Fruit fly (Drosophila melanogaster) whole organism, embryonic: Measurements from ENCODE around the gene Rpn2.

ENCODE experiments used
- Bgb ChIP-seq: fragments of 200-800 bp; sonication (Bioruptor generic); IDR thresholded peaks from 2 replicates; pipeline ENCODE4 v1.3.6; 2022; ENCODE audit warnings: missing biosample characterization, missing genetic modification characterization; ENCODE audit not compliant: partially characterized antibody
- CG10147 ChIP-seq: fragments of 200-800 bp; sonication (Bioruptor generic); optimal IDR thresholded peaks from 2 replicates; lab custom pipeline; 2019; ENCODE audit warnings: missing biosample characterization, mild to moderate bottlenecking, missing genetic modification characterization, moderate library complexity
- CG11398 ChIP-seq: fragments of 200-800 bp; sonication (Bioruptor generic); optimal IDR thresholded peaks from 2 replicates; lab custom pipeline; 2016; ENCODE audit warnings: missing biosample characterization, missing genetic modification characterization
- CG12155 ChIP-seq: fragments of 200-800 bp; sonication (Bioruptor generic); optimal IDR thresholded peaks from 3 replicates; lab custom pipeline; 2016; ENCODE audit warnings: missing biosample characterization, missing genetic modification characterization
- CG1233 ChIP-seq: fragments of 200-800 bp; sonication (Bioruptor generic); optimal IDR thresholded peaks from 4 replicates; lab custom pipeline; 2018; ENCODE audit warnings: missing biosample characterization, mild to moderate bottlenecking, missing genetic modification characterization
- CG1792 ChIP-seq: fragments of 200-800 bp; sonication (Bioruptor generic); optimal IDR thresholded peaks from 2 replicates; lab custom pipeline; 2016; ENCODE audit warnings: missing biosample characterization, missing genetic modification characterization
- CG18619 ChIP-seq: fragments of 200-800 bp; sonication (Bioruptor generic); optimal IDR thresholded peaks from 3 replicates; lab custom pipeline; 2017; ENCODE audit warnings: missing biosample characterization, mild to moderate bottlenecking, missing genetic modification characterization
- CG18764 ChIP-seq: fragments of 200-800 bp; sonication (Bioruptor generic); optimal IDR thresholded peaks from 3 replicates; lab custom pipeline; 2016; ENCODE audit warnings: missing biosample characterization, missing genetic modification characterization
- CG2199 ChIP-seq: fragments of 200-800 bp; sonication (Bioruptor generic); IDR thresholded peaks from 3 replicates; pipeline ENCODE4 v1.3.6; 2022; ENCODE audit warnings: missing biosample characterization, missing genetic modification characterization
- CG31365 ChIP-seq: fragments of 200-800 bp; sonication (Bioruptor generic); optimal IDR thresholded peaks from 2 replicates; lab custom pipeline; 2018; ENCODE audit warnings: missing biosample characterization, mild to moderate bottlenecking, missing genetic modification characterization
- CG4360 ChIP-seq: fragments of 200-800 bp; sonication (Bioruptor generic); IDR thresholded peaks from 2 replicates; pipeline ENCODE4 v1.3.6; 2022; ENCODE audit warnings: missing biosample characterization, missing genetic modification characterization
- CG7786 ChIP-seq: fragments of 200-800 bp; sonication (Bioruptor generic); optimal IDR thresholded peaks from 2 replicates; lab custom pipeline; 2016; ENCODE audit warnings: missing biosample characterization, missing genetic modification characterization
- CG8924 ChIP-seq: fragments of 200-800 bp; optimal IDR thresholded peaks from 3 replicates; lab custom pipeline; 2019; ENCODE audit warnings: missing biosample characterization, mild to moderate bottlenecking, missing genetic modification characterization, moderate library complexity
- Camta ChIP-seq: fragments of 200-800 bp; sonication (Bioruptor generic); optimal IDR thresholded peaks from 2 replicates; lab custom pipeline; 2016; ENCODE audit warnings: missing biosample characterization, missing genetic modification characterization
- D19B ChIP-seq: fragments of 200-800 bp; sonication (Bioruptor generic); optimal IDR thresholded peaks from 2 replicates; lab custom pipeline; 2017; ENCODE audit warnings: missing biosample characterization, mild to moderate bottlenecking, missing genetic modification characterization
- Dbx ChIP-seq: fragments of 200-800 bp; sonication (Bioruptor generic); IDR thresholded peaks from 3 replicates; pipeline ENCODE4 v1.3.6; 2022; ENCODE audit warnings: missing biosample characterization, missing genetic modification characterization
- Dip2 ChIP-seq: fragments of 200-800 bp; sonication (Bioruptor generic); IDR thresholded peaks from 2 replicates; pipeline ENCODE4 v1.3.6; 2022; ENCODE audit warnings: missing biosample characterization, missing genetic modification characterization
- Eip74EF ChIP-seq, 2 experiments: fragments of 200-800 bp in 1 of 2; fragments of >200 bp in 1 of 2; sonication (Bioruptor generic) in 1 of 2; optimal IDR thresholded peaks; 2 replicates each; lab custom pipeline; 2017 to 2019; ENCODE audit warnings: missing biosample characterization in 2 of 2, missing genetic modification characterization in 2 of 2, mild to moderate bottlenecking in 1 of 2, moderate library complexity in 1 of 2
- Fer3 ChIP-seq: fragments of 200-800 bp; sonication (Bioruptor generic); optimal IDR thresholded peaks from 2 replicates; lab custom pipeline; 2018; ENCODE audit warnings: missing biosample characterization, mild to moderate bottlenecking, missing genetic modification characterization, moderate library complexity
- GATAe ChIP-seq: fragments of 200-800 bp; sonication (Bioruptor generic); conservative IDR thresholded peaks from 2 replicates; pipeline ENCODE4 v1.3.6; 2022; ENCODE audit warnings: missing biosample characterization, missing genetic modification characterization
- H2.0 ChIP-seq: fragments of 200-800 bp; sonication (Bioruptor generic); IDR thresholded peaks from 2 replicates; pipeline ENCODE4 v1.3.6; 2022; ENCODE audit warnings: missing biosample characterization, missing genetic modification characterization
- Hand ChIP-seq: fragments of 200-800 bp; sonication (Bioruptor generic); optimal IDR thresholded peaks from 2 replicates; lab custom pipeline; 2017; ENCODE audit warnings: mild to moderate bottlenecking, missing biosample characterization, missing genetic modification reagents, missing genetic modification characterization
- Hmr ChIP-seq: fragments of 200-800 bp; sonication (Bioruptor generic); optimal IDR thresholded peaks from 3 replicates; lab custom pipeline; 2017; ENCODE audit warnings: mild to moderate bottlenecking, missing biosample characterization, missing genetic modification reagents, missing genetic modification characterization
- Hmx ChIP-seq: fragments of 200-800 bp; sonication (Bioruptor generic); optimal IDR thresholded peaks from 2 replicates; lab custom pipeline; 2016; ENCODE audit warnings: missing biosample characterization, missing genetic modification characterization
- MBD-R2 ChIP-seq: fragments of 200-800 bp; sonication (Bioruptor generic); IDR thresholded peaks from 2 replicates; pipeline ENCODE4 v1.3.6; 2022; ENCODE audit warnings: missing biosample characterization, missing genetic modification characterization
- Mes4 ChIP-seq: fragments of 200-800 bp; sonication (Bioruptor generic); optimal IDR thresholded peaks from 2 replicates; lab custom pipeline; 2016; ENCODE audit warnings: missing biosample characterization, missing genetic modification characterization
- Nf-YC ChIP-seq: fragments of 200-800 bp; optimal IDR thresholded peaks from 3 replicates; lab custom pipeline; 2019; ENCODE audit warnings: missing biosample characterization, mild to moderate bottlenecking, missing genetic modification characterization, moderate library complexity
- Opbp ChIP-seq: fragments of 200-800 bp; sonication (Bioruptor generic); IDR thresholded peaks from 3 replicates; pipeline ENCODE4 v1.3.6; 2022; ENCODE audit warnings: missing biosample characterization, missing genetic modification characterization; ENCODE audit not compliant: partially characterized antibody
- PHDP ChIP-seq: fragments of 200-800 bp; sonication (Bioruptor generic); optimal IDR thresholded peaks from 3 replicates; lab custom pipeline; 2018; ENCODE audit warnings: missing biosample characterization, mild to moderate bottlenecking, missing genetic modification characterization, moderate library complexity
- Stat92E ChIP-seq, 3 experiments: fragments of >200 bp in 2 of 3; fragments of 200-800 bp in 1 of 3; sonication (Bioruptor generic) in 1 of 3; optimal IDR thresholded peaks; 2 replicates each; lab custom pipeline; 2017 to 2019; ENCODE audit warnings: missing biosample characterization in 3 of 3, missing genetic modification characterization in 3 of 3, mild to moderate bottlenecking in 1 of 3, moderate library complexity in 1 of 3
- ac ChIP-seq: fragments of 200-800 bp; sonication (Bioruptor generic); optimal IDR thresholded peaks from 3 replicates; lab custom pipeline; 2017; ENCODE audit warnings: missing biosample characterization, mild to moderate bottlenecking, missing genetic modification characterization
- bcd ChIP-seq: fragments of 200-800 bp; sonication (Bioruptor generic); optimal IDR thresholded peaks from 2 replicates; lab custom pipeline; 2017; ENCODE audit warnings: missing biosample characterization, mild to moderate bottlenecking, missing genetic modification characterization
- br ChIP-seq: fragments of >200 bp; optimal IDR thresholded peaks from 2 replicates; lab custom pipeline; 2017
- crc ChIP-seq: fragments of 200-800 bp; sonication (Bioruptor generic); optimal IDR thresholded peaks from 2 replicates; lab custom pipeline; 2016; ENCODE audit warnings: missing biosample characterization, missing genetic modification characterization
- crp ChIP-seq, 2 experiments: fragments of 200-800 bp; sonication (Bioruptor generic); optimal IDR thresholded peaks; 2 replicates in 1 of 2; 3 replicates in 1 of 2; lab custom pipeline; 2017; ENCODE audit warnings: missing biosample characterization in 2 of 2, missing genetic modification characterization in 2 of 2, mild to moderate bottlenecking in 1 of 2, moderate library complexity in 1 of 2
- dpn ChIP-seq, 2 experiments: fragments of 200-800 bp; sonication (Bioruptor generic); optimal IDR thresholded peaks; 3 replicates each; lab custom pipeline; 2016; ENCODE audit warnings: missing biosample characterization in 2 of 2, missing genetic modification characterization in 2 of 2
- dysf ChIP-seq: fragments of 200-800 bp; sonication (Bioruptor generic); IDR thresholded peaks from 3 replicates; pipeline ENCODE4 v1.3.6; 2022; ENCODE audit warnings: missing biosample characterization, missing genetic modification characterization
- fd102C ChIP-seq: fragments of 200-800 bp; sonication (Bioruptor generic); optimal IDR thresholded peaks from 2 replicates; lab custom pipeline; 2018; ENCODE audit warnings: missing biosample characterization, mild to moderate bottlenecking, missing genetic modification characterization, moderate library complexity
- gcm2 ChIP-seq: fragments of 200-800 bp; sonication (Bioruptor generic); optimal IDR thresholded peaks from 2 replicates; lab custom pipeline; 2016; ENCODE audit warnings: missing biosample characterization, missing genetic modification characterization
- ken ChIP-seq: fragments of 200-800 bp; sonication (Bioruptor generic); IDR thresholded peaks from 3 replicates; pipeline ENCODE4 v1.3.6; 2022; ENCODE audit warnings: missing biosample characterization, missing genetic modification characterization
- knrl ChIP-seq: fragments of 200-800 bp; sonication (Bioruptor generic); IDR thresholded peaks from 3 replicates; pipeline ENCODE4 v1.3.6; 2022; ENCODE audit warnings: missing biosample characterization, missing genetic modification characterization; ENCODE audit not compliant: partially characterized antibody
- lilli ChIP-seq: fragments of 200-800 bp; sonication (Bioruptor generic); optimal IDR thresholded peaks from 3 replicates; lab custom pipeline; 2016; ENCODE audit warnings: missing biosample characterization, missing genetic modification characterization
- mam ChIP-seq: fragments of 200-800 bp; sonication (Bioruptor generic); optimal IDR thresholded peaks from 3 replicates; lab custom pipeline; 2016; ENCODE audit warnings: missing biosample characterization, missing genetic modification characterization
- oc ChIP-seq: fragments of 200-800 bp; sonication (Bioruptor generic); optimal IDR thresholded peaks from 2 replicates; lab custom pipeline; 2018; ENCODE audit warnings: missing biosample characterization, mild to moderate bottlenecking, missing genetic modification characterization, moderate library complexity
- ranshi ChIP-seq: fragments of 200-800 bp; sonication (Bioruptor generic); IDR thresholded peaks from 2 replicates; pipeline ENCODE4 v1.3.6; 2022; ENCODE audit warnings: missing biosample characterization, missing genetic modification characterization
- repo ChIP-seq: fragments of 200-800 bp; sonication (Bioruptor generic); optimal IDR thresholded peaks from 2 replicates; lab custom pipeline; 2016; ENCODE audit warnings: missing biosample characterization, missing genetic modification characterization
- scrt ChIP-seq: fragments of 200-800 bp; sonication (Bioruptor generic); optimal IDR thresholded peaks from 2 replicates; lab custom pipeline; 2018; ENCODE audit warnings: missing biosample characterization, mild to moderate bottlenecking, missing genetic modification characterization, moderate library complexity
- slou ChIP-seq: fragments of 200-800 bp; sonication (Bioruptor generic); optimal IDR thresholded peaks from 3 replicates; lab custom pipeline; 2016; ENCODE audit warnings: missing biosample characterization, missing genetic modification characterization
- tna ChIP-seq: fragments of 200-800 bp; sonication (Bioruptor generic); IDR thresholded peaks from 2 replicates; pipeline ENCODE4 v1.3.6; 2022; ENCODE audit warnings: missing biosample characterization, missing genetic modification characterization; ENCODE audit not compliant: partially characterized antibody
- vvl ChIP-seq: fragments of 200-800 bp; sonication (Bioruptor generic); IDR thresholded peaks from 2 replicates; pipeline ENCODE4 v1.3.6; 2022; ENCODE audit warnings: missing biosample characterization, missing genetic modification characterization

The Rpn2 gene

dm6 chr3R:29116167-29116725 lies 37.1 kb upstream of the Rpn2 start, which contains the start of gene Atg14 (continued):
- TF ChIP-seq CG12155 (GFP tag; lab: Kevin White, UChicago), result peak; percentile 18
- peak; percentile 58 for TF ChIP-seq MBD-R2
- TF ChIP-seq slou (GFP tag; lab: Kevin White, UChicago), result no peak
- peak; percentile 28 for TF ChIP-seq Nf-YC (tag; lab: Kevin White, UChicago)
- TF ChIP-seq Dbx (GFP tag; lab: Robert Waterston, UW), result peak; percentile 9; the same call in 1 of the 3 replicates
- peak; percentile 96 for TF ChIP-seq Opbp
- no peak for TF ChIP-seq Dip2
- no peak for TF ChIP-seq CG4360
- TF ChIP-seq oc (tag; lab: Kevin White, UChicago), result no peak
- TF ChIP-seq CG18764 (GFP tag; lab: Kevin White, UChicago), result no peak
- no peak for TF ChIP-seq Hmx (GFP tag; lab: Kevin White, UChicago)
- TF ChIP-seq ac (GFP tag; lab: Kevin White, UChicago), result no peak
- TF ChIP-seq lilli, result peak; percentile 22
- TF ChIP-seq CG31365 (tag; lab: Kevin White, UChicago), result no peak
- peak in 1 of 3 experiments; percentile 11 for TF ChIP-seq Stat92E (GFP tag; optimal IDR thresholded peaks at IDR 0.05; lab: Kevin White, UChicago)
- no peak for TF ChIP-seq CG7786 (GFP tag; lab: Kevin White, UChicago)
- TF ChIP-seq dpn (GFP tag; optimal IDR thresholded peaks at IDR 0.05; lab: Kevin White, UChicago), result peak in 1 of 2 experiments; percentile 36
- TF ChIP-seq gcm2 (GFP tag; lab: Kevin White, UChicago), result no peak
- peak; percentile 25 for TF ChIP-seq CG8924 (tag; lab: Kevin White, UChicago)
- peak; percentile 31 for TF ChIP-seq PHDP (tag; lab: Kevin White, UChicago)
- TF ChIP-seq ken (GFP tag; lab: Robert Waterston, UW), result no peak
- TF ChIP-seq GATAe, result no peak
- peak; percentile 1 for TF ChIP-seq scrt (GFP tag; lab: Kevin White, UChicago)
- TF ChIP-seq Camta (GFP tag; lab: Kevin White, UChicago), result no peak
- TF ChIP-seq Eip74EF (GFP tag; optimal IDR thresholded peaks at IDR 0.05; lab: Kevin White, UChicago), result no peak
- TF ChIP-seq CG1792, result no peak
- TF ChIP-seq H2.0 (GFP tag; lab: Robert Waterston, UW), result no peak
- no peak for TF ChIP-seq CG11398
- TF ChIP-seq Fer3, result peak; percentile 17
- peak; percentile 98 for TF ChIP-seq tna (GFP tag; lab: Robert Waterston, UW)
- TF ChIP-seq knrl, result peak; percentile 81
- TF ChIP-seq bcd (GFP tag; lab: Kevin White, UChicago), result no peak
- no peak for TF ChIP-seq CG10147 (GFP tag; lab: Kevin White, UChicago)
- peak; percentile 30 for TF ChIP-seq Hmr (GFP tag; lab: Kevin White, UChicago)
- TF ChIP-seq D19B (GFP tag; lab: Kevin White, UChicago), result no peak
- no peak for TF ChIP-seq Hand (GFP tag; lab: Kevin White, UChicago)
- TF ChIP-seq vvl (GFP tag; lab: Robert Waterston, UW), result peak; percentile 43; the same call in 1 of the 2 replicates
- TF ChIP-seq Mes4 (GFP tag; lab: Kevin White, UChicago), result no peak
- TF ChIP-seq dysf, result no peak
- no peak for TF ChIP-seq br
- peak; percentile 19 for TF ChIP-seq repo (GFP tag; lab: Kevin White, UChicago)
- no peak for TF ChIP-seq CG18619
- no peak for TF ChIP-seq fd102C
- peak; percentile 96 for TF ChIP-seq Bgb (GFP tag; lab: Robert Waterston, UW)
- TF ChIP-seq crc, result no peak
- TF ChIP-seq CG1233 (GFP tag; lab: Kevin White, UChicago), result no peak
- TF ChIP-seq CG2199 (GFP tag; lab: Robert Waterston, UW), result no peak
- TF ChIP-seq ranshi (GFP tag; lab: Robert Waterston, UW), result no peak
- TF ChIP-seq crp (GFP tag; optimal IDR thresholded peaks at IDR 0.05; lab: Kevin White, UChicago), result no peak
- no peak for TF ChIP-seq mam (GFP tag; lab: Kevin White, UChicago)
